Fruit fly (Drosophila melanogaster) whole organism, prepupa: ENCODE results near the gene Cyp28d1.

Experiments used
- Blimp-1 ChIP-seq: fragments of 200-800 bp; sonication (Bioruptor generic); optimal IDR thresholded peaks from 3 replicates; lab custom pipeline; 2017; ENCODE audit warnings: missing biosample characterization, missing genetic modification characterization, mild to moderate bottlenecking, moderate library complexity, missing genetic modification reagents
- CG10631 ChIP-seq: fragments of 200-800 bp; sonication (Bioruptor generic); optimal IDR thresholded peaks from 2 replicates; lab custom pipeline; 2016; ENCODE audit warnings: missing biosample characterization, missing genetic modification characterization
- CG11294 ChIP-seq: fragments of 200-800 bp; sonication (Bioruptor generic); IDR thresholded peaks from 2 replicates; pipeline ENCODE4 v1.3.6; 2022; ENCODE audit warnings: missing biosample characterization, missing genetic modification characterization
- CG11762 ChIP-seq: fragments of 200-800 bp; sonication (Bioruptor generic); optimal IDR thresholded peaks from 3 replicates; lab custom pipeline; 2016; ENCODE audit warnings: missing biosample characterization, missing genetic modification characterization; ENCODE audit not compliant: insufficient read depth
- CG11902 ChIP-seq: fragments of 200-800 bp; sonication (Bioruptor generic); optimal IDR thresholded peaks from 3 replicates; lab custom pipeline; 2016; ENCODE audit warnings: missing biosample characterization, missing genetic modification characterization
- CG15336 ChIP-seq: fragments of 200-800 bp; sonication (Bioruptor generic); IDR thresholded peaks from 2 replicates; pipeline ENCODE4 v1.3.6; 2022; ENCODE audit warnings: missing biosample characterization, missing genetic modification characterization
- CG1621 ChIP-seq: fragments of 200-800 bp; sonication (Bioruptor generic); optimal IDR thresholded peaks from 3 replicates; lab custom pipeline; 2018; ENCODE audit warnings: missing biosample characterization, mild to moderate bottlenecking, missing genetic modification characterization
- CG16779 ChIP-seq: fragments of 200-800 bp; sonication (Bioruptor generic); optimal IDR thresholded peaks from 3 replicates; lab custom pipeline; 2017; ENCODE audit warnings: missing biosample characterization, mild to moderate bottlenecking, missing genetic modification characterization
- CG31627 ChIP-seq: fragments of 200-800 bp; sonication (Bioruptor generic); optimal IDR thresholded peaks from 3 replicates; lab custom pipeline; 2016; ENCODE audit warnings: missing biosample characterization, missing genetic modification characterization
- CG32006 ChIP-seq: fragments of 200-800 bp; sonication (Bioruptor generic); optimal IDR thresholded peaks from 3 replicates; lab custom pipeline; 2017; ENCODE audit warnings: missing biosample characterization, mild to moderate bottlenecking, missing genetic modification characterization
- CG3919 ChIP-seq: fragments of 200-800 bp; sonication (Bioruptor generic); optimal IDR thresholded peaks from 3 replicates; lab custom pipeline; 2016; ENCODE audit warnings: missing biosample characterization, missing genetic modification characterization
- CG4318 ChIP-seq: fragments of 200-800 bp; sonication (Bioruptor generic); optimal IDR thresholded peaks from 3 replicates; lab custom pipeline; 2017; ENCODE audit warnings: missing biosample characterization, mild to moderate bottlenecking, missing genetic modification characterization
- CG6163 ChIP-seq: fragments of 200-800 bp; sonication (Bioruptor generic); IDR thresholded peaks from 3 replicates; pipeline ENCODE4 v1.3.6; 2022; ENCODE audit warnings: missing biosample characterization, missing genetic modification characterization
- CG6276 ChIP-seq: fragments of 200-800 bp; sonication (Bioruptor generic); optimal IDR thresholded peaks from 2 replicates; lab custom pipeline; 2017; ENCODE audit warnings: missing biosample characterization, mild to moderate bottlenecking, missing genetic modification characterization
- CG6792 ChIP-seq: fragments of 200-800 bp; sonication (Bioruptor generic); optimal IDR thresholded peaks from 3 replicates; lab custom pipeline; 2016; ENCODE audit warnings: missing biosample characterization, missing genetic modification characterization
- CG6854 ChIP-seq: fragments of 200-800 bp; sonication (Bioruptor generic); optimal IDR thresholded peaks from 2 replicates; lab custom pipeline; 2017; ENCODE audit warnings: missing biosample characterization, mild to moderate bottlenecking, missing genetic modification characterization
- CG7368 ChIP-seq: fragments of 200-800 bp; sonication (Bioruptor generic); optimal IDR thresholded peaks from 3 replicates; lab custom pipeline; 2016; ENCODE audit warnings: missing biosample characterization, missing genetic modification characterization
- CG8319 ChIP-seq: fragments of 200-800 bp; sonication (Bioruptor generic); optimal IDR thresholded peaks from 3 replicates; lab custom pipeline; 2016; ENCODE audit warnings: missing biosample characterization, missing genetic modification characterization
- CG8632 ChIP-seq: fragments of 200-800 bp; sonication (Bioruptor generic); optimal IDR thresholded peaks from 3 replicates; lab custom pipeline; 2016; ENCODE audit warnings: missing biosample characterization, missing genetic modification characterization
- Eip75B ChIP-seq: fragments of 200-800 bp; sonication (Bioruptor generic); optimal IDR thresholded peaks from 3 replicates; lab custom pipeline; 2016; ENCODE audit warnings: missing biosample characterization, missing genetic modification characterization
- Eip78C ChIP-seq: fragments of 200-800 bp; sonication (Bioruptor generic); peaks from one replicate; lab custom pipeline; 2016; ENCODE audit warnings: missing biosample characterization, missing genetic modification characterization
- Eip93F ChIP-seq: fragments of 200-800 bp; sonication (Bioruptor generic); optimal IDR thresholded peaks from 2 replicates; lab custom pipeline; 2016; ENCODE audit warnings: missing biosample characterization, mild to moderate bottlenecking, missing genetic modification characterization
- Ets21C ChIP-seq: fragments of 200-800 bp; sonication (Bioruptor generic); optimal IDR thresholded peaks from 3 replicates; lab custom pipeline; 2016; ENCODE audit warnings: missing biosample characterization, missing genetic modification characterization
- Gug ChIP-seq: fragments of 200-800 bp; sonication (Bioruptor generic); IDR thresholded peaks from 2 replicates; pipeline ENCODE4 v1.3.6; 2022; ENCODE audit warnings: missing biosample characterization, missing genetic modification characterization
- Hr39 ChIP-seq: fragments of 200-800 bp; sonication (Bioruptor generic); optimal IDR thresholded peaks from 2 replicates; lab custom pipeline; 2016; ENCODE audit warnings: missing biosample characterization, missing genetic modification characterization
- Hr4 ChIP-seq: fragments of 200-800 bp; sonication (Bioruptor generic); optimal IDR thresholded peaks from 3 replicates; lab custom pipeline; 2016; ENCODE audit warnings: missing biosample characterization, missing genetic modification characterization
- Lpt ChIP-seq: fragments of 200-800 bp; sonication (Bioruptor generic); optimal IDR thresholded peaks from 3 replicates; lab custom pipeline; 2016; ENCODE audit warnings: missing biosample characterization, missing genetic modification characterization
- Met ChIP-seq: fragments of 200-800 bp; sonication (Bioruptor generic); optimal IDR thresholded peaks from 3 replicates; lab custom pipeline; 2016; ENCODE audit warnings: missing biosample characterization, missing genetic modification characterization
- OdsH ChIP-seq: fragments of 200-800 bp; sonication (Bioruptor generic); optimal IDR thresholded peaks from 3 replicates; lab custom pipeline; 2016; ENCODE audit warnings: missing biosample characterization, missing genetic modification characterization
- Sox102F ChIP-seq: fragments of 200-800 bp; sonication (Bioruptor generic); optimal IDR thresholded peaks from 2 replicates; lab custom pipeline; 2016; ENCODE audit warnings: missing biosample characterization, mild to moderate bottlenecking, missing genetic modification characterization
- Sox15 ChIP-seq: fragments of 200-800 bp; sonication (Bioruptor generic); optimal IDR thresholded peaks from 3 replicates; lab custom pipeline; 2016; ENCODE audit warnings: missing biosample characterization, missing genetic modification characterization
- achi ChIP-seq: fragments of 200-800 bp; sonication (Bioruptor generic); optimal IDR thresholded peaks from 3 replicates; lab custom pipeline; 2016; ENCODE audit warnings: missing biosample characterization, missing genetic modification characterization
- cyc ChIP-seq: fragments of 200-800 bp; sonication (Bioruptor generic); optimal IDR thresholded peaks from 3 replicates; lab custom pipeline; 2016; ENCODE audit warnings: missing biosample characterization, missing genetic modification characterization
- dac ChIP-seq: fragments of 200-800 bp; sonication (Bioruptor generic); optimal IDR thresholded peaks from 2 replicates; lab custom pipeline; 2017; ENCODE audit warnings: missing biosample characterization, mild to moderate bottlenecking, missing genetic modification characterization
- dsx ChIP-seq: fragments of 200-800 bp; optimal IDR thresholded peaks from 3 replicates; lab custom pipeline; 2019; ENCODE audit warnings: missing biosample characterization, mild to moderate bottlenecking, missing genetic modification characterization, moderate library complexity; ENCODE audit not compliant: poor library complexity, severe bottlenecking
- eg ChIP-seq: fragments of 200-800 bp; sonication (Bioruptor generic); IDR thresholded peaks from 3 replicates; pipeline ENCODE4 v1.3.6; 2022; ENCODE audit warnings: missing biosample characterization, missing genetic modification characterization
- esn ChIP-seq: fragments of 200-800 bp; sonication (Bioruptor generic); optimal IDR thresholded peaks from 2 replicates; lab custom pipeline; 2016; ENCODE audit warnings: missing biosample characterization, mild to moderate bottlenecking, missing genetic modification characterization, moderate library complexity
- fd59A ChIP-seq: fragments of 200-800 bp; sonication (Bioruptor generic); optimal IDR thresholded peaks from 2 replicates; lab custom pipeline; 2017; ENCODE audit warnings: missing biosample characterization, mild to moderate bottlenecking, missing genetic modification characterization, missing genetic modification reagents
- fd85E ChIP-seq: fragments of 200-800 bp; sonication (Bioruptor generic); optimal IDR thresholded peaks from 3 replicates; lab custom pipeline; 2016; ENCODE audit warnings: missing biosample characterization, missing genetic modification characterization
- lz ChIP-seq: fragments of 200-800 bp; sonication (Bioruptor generic); optimal IDR thresholded peaks from 3 replicates; lab custom pipeline; 2016; ENCODE audit warnings: missing biosample characterization, missing genetic modification characterization
- net ChIP-seq: fragments of 200-800 bp; sonication (Bioruptor generic); optimal IDR thresholded peaks from 3 replicates; lab custom pipeline; 2016; ENCODE audit warnings: missing biosample characterization, missing genetic modification characterization
- pdm3 ChIP-seq: fragments of 200-800 bp; sonication (Bioruptor generic); optimal IDR thresholded peaks from 3 replicates; lab custom pipeline; 2016; ENCODE audit warnings: missing biosample characterization, missing genetic modification characterization
- svp ChIP-seq: fragments of 200-800 bp; sonication (Bioruptor generic); peaks from one replicate; lab custom pipeline; 2016; ENCODE audit warnings: missing biosample characterization, missing genetic modification characterization
- topi ChIP-seq: fragments of 200-800 bp; sonication (Bioruptor generic); optimal IDR thresholded peaks from 3 replicates; lab custom pipeline; 2016; ENCODE audit warnings: missing biosample characterization, missing genetic modification characterization
- vri ChIP-seq: fragments of 200-800 bp; sonication (Bioruptor generic); optimal IDR thresholded peaks from 3 replicates; lab custom pipeline; 2016; ENCODE audit warnings: missing biosample characterization, mild to moderate bottlenecking, missing genetic modification characterization

Gene Cyp28d1

DNA sequence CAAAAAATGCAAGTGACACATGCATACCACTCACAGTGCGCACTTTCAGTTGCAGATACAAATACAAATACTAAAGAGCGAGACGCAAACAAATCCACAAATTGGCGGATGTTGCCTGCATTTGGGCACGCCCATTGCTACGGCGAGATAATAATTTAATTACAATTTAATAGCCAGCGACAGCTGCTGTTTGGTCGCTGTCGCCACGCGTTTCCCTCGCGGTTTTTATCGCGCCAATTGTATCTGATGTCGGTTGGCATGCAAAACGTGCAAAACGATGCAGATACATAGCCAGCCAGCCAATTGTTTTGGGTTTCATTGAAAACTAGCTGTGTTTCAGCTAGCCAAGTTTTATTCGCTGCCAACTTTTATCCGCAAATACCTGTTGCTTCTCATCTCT is 13.1 kb downstream of the Cyp28d1 start:
- no peak for TF ChIP-seq Blimp-1 (GFP tag; lab: Kevin White, UChicago)
- no peak for TF ChIP-seq Eip93F (GFP tag; lab: Kevin White, UChicago)
- TF ChIP-seq Hr39, result no peak
- no peak for TF ChIP-seq Eip75B
- TF ChIP-seq topi (GFP tag; lab: Kevin White, UChicago), result no peak
- no peak for TF ChIP-seq fd59A (GFP tag; lab: Kevin White, UChicago)
- TF ChIP-seq Lpt, result no peak
- no peak for TF ChIP-seq cyc (GFP tag; lab: Kevin White, UChicago)
- no peak for TF ChIP-seq Ets21C
- TF ChIP-seq CG7368 (GFP tag; lab: Kevin White, UChicago), result no peak
- TF ChIP-seq CG6276 (GFP tag; lab: Kevin White, UChicago), result no peak
- TF ChIP-seq CG11902 (GFP tag; lab: Kevin White, UChicago), result no peak
- TF ChIP-seq CG6854 (GFP tag; lab: Kevin White, UChicago), result no peak
- no peak for TF ChIP-seq dsx (GFP tag; lab: Kevin White, UChicago)
- no peak for TF ChIP-seq Sox15 (GFP tag; lab: Kevin White, UChicago)
- no peak for TF ChIP-seq fd85E
- no peak for TF ChIP-seq CG4318
- no peak for TF ChIP-seq dac (GFP tag; lab: Kevin White, UChicago)
- no peak for TF ChIP-seq Met
- TF ChIP-seq Sox102F, result no peak

dm6 chr2L:5224724-5225319 is 14.6 kb downstream of the Cyp28d1 start:
- TF ChIP-seq Sox102F, result no peak
- 0 out of 3 replicates have a peak, but pooled peaks have one; percentile 18 for TF ChIP-seq eg (GFP tag; lab: Robert Waterston, UW)
- no peak for TF ChIP-seq Eip93F (GFP tag; lab: Kevin White, UChicago)
- TF ChIP-seq dac (GFP tag; lab: Kevin White, UChicago), result no peak
- no peak for TF ChIP-seq svp (GFP tag; lab: Kevin White, UChicago)
- TF ChIP-seq CG11294 (GFP tag; lab: Robert Waterston, UW), result 0 out of 2 replicates have a peak, but pooled peaks have one; percentile 19
- no peak for TF ChIP-seq Hr4 (GFP tag; lab: Kevin White, UChicago)

dm6 chr2L:5225547-5226213 is 15.4 kb downstream of the Cyp28d1 start:
- TF ChIP-seq esn (GFP tag; lab: Kevin White, UChicago), result peak; percentile 53
- TF ChIP-seq Eip78C (GFP tag; lab: Kevin White, UChicago), result no peak
- TF ChIP-seq CG6276 (GFP tag; lab: Kevin White, UChicago), result peak; percentile 32
- TF ChIP-seq eg (GFP tag; lab: Robert Waterston, UW), result peak; percentile 86
- peak; percentile 7 for TF ChIP-seq CG6792
- TF ChIP-seq CG7368 (GFP tag; lab: Kevin White, UChicago), result no peak
- no peak for TF ChIP-seq Eip93F (GFP tag; lab: Kevin White, UChicago)
- TF ChIP-seq vri (GFP tag; lab: Kevin White, UChicago), result peak; percentile 12
- no peak for TF ChIP-seq CG16779
- peak; percentile 27 for TF ChIP-seq achi (GFP tag; lab: Kevin White, UChicago)
- peak; percentile 57 for TF ChIP-seq Gug (GFP tag; lab: Robert Waterston, UW)
- TF ChIP-seq Ets21C, result peak; percentile 9
- TF ChIP-seq CG32006 (GFP tag; lab: Kevin White, UChicago), result peak; percentile 64
- peak; percentile 84 for TF ChIP-seq CG15336 (GFP tag; lab: Robert Waterston, UW)
- no peak for TF ChIP-seq CG1621 (tag; lab: Kevin White, UChicago)
- peak; percentile 16 for TF ChIP-seq CG10631 (GFP tag; lab: Kevin White, UChicago)
- TF ChIP-seq CG31627, result peak; percentile 53
- TF ChIP-seq CG6163 (GFP tag; lab: Robert Waterston, UW), result peak; percentile 66; the same call in 2 of the 3 replicates
- TF ChIP-seq pdm3 (GFP tag; lab: Kevin White, UChicago), result peak; percentile 49
- peak; percentile 38 for TF ChIP-seq Lpt
- TF ChIP-seq topi (GFP tag; lab: Kevin White, UChicago), result peak; percentile 28
- TF ChIP-seq Sox102F, result peak; percentile 6
- peak; percentile 27 for TF ChIP-seq cyc (GFP tag; lab: Kevin White, UChicago)
- TF ChIP-seq Met, result peak; percentile 48
- TF ChIP-seq Hr4 (GFP tag; lab: Kevin White, UChicago), result peak; percentile 75
- TF ChIP-seq CG11294 (GFP tag; lab: Robert Waterston, UW), result peak; percentile 47; the same call in 1 of the 2 replicates
- TF ChIP-seq CG4318, result peak; percentile 26
- no peak for TF ChIP-seq CG11762 (GFP tag; lab: Kevin White, UChicago)
- TF ChIP-seq net (GFP tag; lab: Kevin White, UChicago), result peak; percentile 26
- TF ChIP-seq CG3919, result peak; percentile 34
- no peak for TF ChIP-seq CG8319
- peak; percentile 40 for TF ChIP-seq lz
- no peak for TF ChIP-seq CG8632 (GFP tag; lab: Kevin White, UChicago)
- peak; percentile 55 for TF ChIP-seq OdsH (GFP tag; lab: Kevin White, UChicago)
